Worm (Caenorhabditis elegans): Measurements from ENCODE around the gene ZK418.7.

Gene ZK418.7

ce11 chrIII:7068520-7069113 lies 12.0 kb downstream of the ZK418.7 start, which contains the start of the genes ubc-18 and R01H2.8 (continued):
- TF ChIP-seq nhr-77 (tag; optimal IDR thresholded peaks at IDR 0.05) (no peak), Y116A8C.19 (tag; optimal IDR thresholded peaks at IDR 0.05; ENCODE audit: borderline replicate concordance) (no peak), efl-3 (GFP tag; optimal IDR thresholded peaks at IDR 0.05) (no peak), pag-3 (tag; optimal IDR thresholded peaks at IDR 0.05; ENCODE audit: borderline replicate concordance, insufficient read depth) (no peak), snpc-4 (tag; optimal IDR thresholded peaks at IDR 0.05) (no peak), nhr-76 (tag; optimal IDR thresholded peaks at IDR 0.05) (no peak), unc-62 (GFP tag; optimal IDR thresholded peaks at IDR 0.05) (no peak), aha-1 (tag; optimal IDR thresholded peaks at IDR 0.05) (no peak), snu-23 (GFP tag; optimal IDR thresholded peaks at IDR 0.05) (peak; percentile 68), unc-98 (GFP tag; IDR thresholded peaks at IDR 0.05) (no peak), sptf-1 (tag; optimal IDR thresholded peaks at IDR 0.05) (no peak), lir-3 (tag; optimal IDR thresholded peaks at IDR 0.05; ENCODE audit: poor library complexity) (peak; percentile 11), skn-1 (tag; optimal IDR thresholded peaks at IDR 0.05) (peak; percentile 75), blmp-1 (tag; optimal IDR thresholded peaks at IDR 0.05) (peak; percentile 23), nhr-85 (tag) (peak; percentile 57), ztf-4 (tag; optimal IDR thresholded peaks at IDR 0.05) (no peak), nhr-19 (GFP tag; conservative IDR thresholded peaks at IDR 0.05) (peak; percentile 27; the same call in 1 of the 2 replicates), efl-1 (optimal IDR thresholded peaks at IDR 0.05) (peak; percentile 90 to 94), efl-1 (GFP tag; optimal IDR thresholded peaks at IDR 0.05 in 1 of 2) (peak; percentile 93 to 99), nhr-20 (tag; optimal IDR thresholded peaks at IDR 0.05) (peak; percentile 41), dpl-1 (GFP tag; optimal IDR thresholded peaks at IDR 0.05) (peak; percentile 89 to 95 (median 94)), swsn-7 (tag; optimal IDR thresholded peaks at IDR 0.05) (peak; percentile 32), unc-130 (tag; optimal IDR thresholded peaks at IDR 0.05) (peak; percentile 45), mdl-1 (tag; optimal IDR thresholded peaks at IDR 0.05) (peak in 1 of 2 experiments; percentile 38), grh-1 (GFP tag; IDR thresholded peaks at IDR 0.05) (no peak), zag-1 (tag; optimal IDR thresholded peaks at IDR 0.05) (no peak), vab-15 (tag; optimal IDR thresholded peaks at IDR 0.05) (no peak), rnt-1 (tag; optimal IDR thresholded peaks at IDR 0.05) (peak; percentile 47), C16A3.4 (tag; optimal IDR thresholded peaks at IDR 0.05) (peak; percentile 46), ceh-82 (tag; optimal IDR thresholded peaks at IDR 0.05) (peak in 1 of 3 experiments; percentile 51), hlh-4 (tag; optimal IDR thresholded peaks at IDR 0.05) (no peak), fkh-4 (tag; optimal IDR thresholded peaks at IDR 0.05; ENCODE audit: borderline replicate concordance) (no peak), tbx-2 (tag; optimal IDR thresholded peaks at IDR 0.05) (no peak), elt-3 (tag; optimal IDR thresholded peaks at IDR 0.05) (peak in 1 of 6 experiments; percentile 33)

DNA sequence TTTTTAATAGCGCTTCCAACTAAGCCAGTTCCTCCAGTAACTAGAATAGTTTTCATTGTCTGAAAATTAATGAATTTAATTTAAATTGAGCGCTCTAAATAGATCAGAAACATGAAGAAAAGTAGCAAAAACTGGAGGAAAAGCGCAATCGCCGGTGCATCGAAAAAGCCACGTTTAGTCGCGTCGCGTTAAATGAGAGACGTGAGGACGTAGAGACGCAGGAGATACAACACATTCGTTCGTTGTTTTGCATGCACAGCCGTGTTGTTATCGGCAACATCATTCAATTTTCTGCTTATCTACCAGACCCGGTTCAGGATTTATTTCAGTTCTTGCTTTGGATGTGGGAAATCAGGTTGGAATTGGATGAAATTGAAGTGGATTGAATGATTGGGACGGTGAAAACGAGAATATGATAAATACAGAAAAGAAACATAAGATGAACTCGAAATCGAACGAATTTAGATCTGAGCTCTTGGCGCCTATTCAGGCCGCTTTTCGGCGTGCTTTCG lies 13.1 kb downstream of the ZK418.7 start, which contains the start of gene ger-1:
ger-1 (minus strand) TSS at position 93 of the 512 bp plus-strand sequence.
- TF ChIP-seq unc-98 (GFP tag; IDR thresholded peaks at IDR 0.05), result no peak
- TF ChIP-seq lsy-2 (tag; optimal IDR thresholded peaks at IDR 0.05), result no peak
- no peak for TF ChIP-seq ama-1 (optimal IDR thresholded peaks at IDR 0.05)
- TF ChIP-seq nhr-84 (tag; optimal IDR thresholded peaks at IDR 0.05), result no peak
- TF ChIP-seq nhr-47 (tag; optimal IDR thresholded peaks at IDR 0.05), result no peak
- TF ChIP-seq sup-37 (GFP tag; optimal IDR thresholded peaks at IDR 0.05), result no peak
- no peak for TF ChIP-seq alr-1 (tag; optimal IDR thresholded peaks at IDR 0.05; ENCODE audit: borderline replicate concordance)
- TF ChIP-seq elt-3 (tag; optimal IDR thresholded peaks at IDR 0.05), result no peak
- no peak for TF ChIP-seq snpc-4 (tag; optimal IDR thresholded peaks at IDR 0.05)
- no peak for TF ChIP-seq efl-3 (GFP tag; optimal IDR thresholded peaks at IDR 0.05)
- TF ChIP-seq sptf-1 (tag; optimal IDR thresholded peaks at IDR 0.05), result no peak
- TF ChIP-seq pqm-1 (tag; optimal IDR thresholded peaks at IDR 0.05), result no peak
- no peak for TF ChIP-seq nhr-77 (tag; optimal IDR thresholded peaks at IDR 0.05)
- TF ChIP-seq nhr-28 (tag; optimal IDR thresholded peaks at IDR 0.05), result no peak
- TF ChIP-seq ztf-4 (tag; optimal IDR thresholded peaks at IDR 0.05), result no peak
- no peak for TF ChIP-seq jun-1 (tag; optimal IDR thresholded peaks at IDR 0.05)
- peak in 1 of 2 experiments; percentile 13 for TF ChIP-seq lin-35 (GFP tag; optimal IDR thresholded peaks at IDR 0.05)
- TF ChIP-seq ztf-11 (tag; optimal IDR thresholded peaks at IDR 0.05), result no peak
- no peak for TF ChIP-seq nhr-237 (tag; optimal IDR thresholded peaks at IDR 0.05)
- TF ChIP-seq C34B4.2 (tag; optimal IDR thresholded peaks at IDR 0.05), result no peak
- no peak for TF ChIP-seq efl-1 (optimal IDR thresholded peaks at IDR 0.05)
- TF ChIP-seq efl-1 (GFP tag; optimal IDR thresholded peaks at IDR 0.05 in 1 of 2), result peak in 1 of 2 experiments; percentile 93
- no peak for TF ChIP-seq tlp-1 (tag; optimal IDR thresholded peaks at IDR 0.05)
- TF ChIP-seq ceh-88 (GFP tag; IDR thresholded peaks at IDR 0.05), result no peak
- no peak for TF ChIP-seq F16B12.6 (tag; optimal IDR thresholded peaks at IDR 0.05)
- no peak for TF ChIP-seq unc-130 (tag; optimal IDR thresholded peaks at IDR 0.05)
- TF ChIP-seq dpl-1 (GFP tag; optimal IDR thresholded peaks at IDR 0.05), result peak in 1 of 3 experiments; percentile 3
- TF ChIP-seq Y116A8C.19 (tag; optimal IDR thresholded peaks at IDR 0.05; ENCODE audit: borderline replicate concordance), result no peak
